Fruit fly (Drosophila melanogaster): Measurements from ENCODE around the gene MsR1.
A peak's percentile ranks its signal among the peaks of the same experiment; 100 is the strongest.

- TF ChIP-seq CG8119 (GFP tag; IDR thresholded peaks at IDR 0.05) (no peak), pdm3 (GFP tag; optimal IDR thresholded peaks at IDR 0.05) (no peak), CG11902 (GFP tag; optimal IDR thresholded peaks at IDR 0.05) (no peak), OdsH (GFP tag; optimal IDR thresholded peaks at IDR 0.05) (no peak), Sox102F (GFP tag; optimal IDR thresholded peaks at IDR 0.05) (peak; percentile 7), dsx (GFP tag; optimal IDR thresholded peaks at IDR 0.05; ENCODE audit: poor library complexity, severe bottlenecking) (no peak), CG16779 (tag; optimal IDR thresholded peaks at IDR 0.05) (no peak), Hr39 (GFP tag; optimal IDR thresholded peaks at IDR 0.05) (no peak), salr (GFP tag; optimal IDR thresholded peaks at IDR 0.05) (no peak), CG34406 (GFP tag; optimal IDR thresholded peaks at IDR 0.05) (no peak)
Observed at dm6 chr3L:2392745-2393435, 70.4 kb downstream of the MsR1 start.

Measured in whole organism, prepupa.